Fruit fly (Drosophila melanogaster) whole organism: Measurements from ENCODE around the gene CG42693.
A peak's percentile ranks its signal among the peaks of the same experiment; 100 is the strongest.

ENCODE experiments used
- CG8478 ChIP-seq: fragments of >200 bp; optimal IDR thresholded peaks from 2 replicates; lab custom pipeline; 2018; ENCODE audit warnings: inconsistent platforms
- Dll ChIP-seq: fragments of >200 bp; optimal IDR thresholded peaks from 2 replicates; lab custom pipeline; 2017
- EcR ChIP-seq, 2 experiments: fragments of >200 bp; optimal IDR thresholded peaks; 2 replicates each; lab custom pipeline; 2017; ENCODE audit warnings: missing biosample characterization in 2 of 2, missing genetic modification characterization in 2 of 2, missing genetic modification reagents in 2 of 2
- pan ChIP-seq: fragments of >200 bp; optimal IDR thresholded peaks from 2 replicates; lab custom pipeline; 2017
- psq ChIP-seq: fragments of >200 bp; optimal IDR thresholded peaks from 2 replicates; lab custom pipeline; 2017
- usp ChIP-seq: fragments of >200 bp; optimal IDR thresholded peaks from 2 replicates; lab custom pipeline; 2017; ENCODE audit warnings: missing biosample characterization, missing genetic modification characterization, mixed read lengths

CG42693 gene

dm6 chr3R:31736776-31737175 is 28.6 kb upstream of the CG42693 start, which contains the start of the genes CstF50 and CG11563:
Gene CstF50 (minus strand): TSS chr3R:31736963.
Gene CG11563 (plus strand): TSS chr3R:31737035.
- TF ChIP-seq CG8478 (no peak), psq (lab: Kevin White, UChicago) (no peak), EcR (GFP tag; optimal IDR thresholded peaks at IDR 0.05; lab: Kevin White, UChicago) (no peak), usp (GFP tag; lab: Kevin White, UChicago) (no peak), pan (no peak), Dll (lab: Kevin White, UChicago) (no peak)

- TF ChIP-seq Dll (lab: Kevin White, UChicago) (no peak), usp (GFP tag; lab: Kevin White, UChicago) (no peak), pan (no peak), CG8478 (no peak), psq (lab: Kevin White, UChicago) (no peak), EcR (GFP tag; optimal IDR thresholded peaks at IDR 0.05; lab: Kevin White, UChicago) (no peak)
Observed at dm6 chr3R:31727773-31728172, 19.6 kb upstream of the CG42693 start.

DNA sequence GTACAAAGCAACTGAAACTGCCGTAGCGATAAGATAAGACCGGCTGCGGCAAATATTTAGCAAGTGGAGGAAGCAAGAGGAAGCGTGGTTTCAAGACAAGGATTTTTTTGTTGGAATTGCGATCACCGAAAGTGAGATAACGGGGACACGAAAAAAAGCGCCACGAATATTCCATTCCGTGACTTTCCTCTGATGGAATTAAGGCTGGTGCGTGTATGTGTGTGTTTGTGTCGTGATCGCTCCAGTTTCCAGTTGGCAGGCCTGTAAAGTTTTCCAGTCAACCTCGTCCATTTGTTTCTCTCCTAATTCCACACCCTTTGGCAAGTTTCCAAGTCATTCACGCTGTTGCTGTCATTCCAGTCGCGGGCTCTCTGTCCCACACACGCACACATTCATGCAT is 18.1 kb upstream of the CG42693 start:
- TF ChIP-seq CG8478 (no peak), EcR (GFP tag; optimal IDR thresholded peaks at IDR 0.05; lab: Kevin White, UChicago) (no peak), Dll (lab: Kevin White, UChicago) (no peak), pan (no peak), psq (lab: Kevin White, UChicago) (no peak), usp (GFP tag; lab: Kevin White, UChicago) (no peak)

DNA sequence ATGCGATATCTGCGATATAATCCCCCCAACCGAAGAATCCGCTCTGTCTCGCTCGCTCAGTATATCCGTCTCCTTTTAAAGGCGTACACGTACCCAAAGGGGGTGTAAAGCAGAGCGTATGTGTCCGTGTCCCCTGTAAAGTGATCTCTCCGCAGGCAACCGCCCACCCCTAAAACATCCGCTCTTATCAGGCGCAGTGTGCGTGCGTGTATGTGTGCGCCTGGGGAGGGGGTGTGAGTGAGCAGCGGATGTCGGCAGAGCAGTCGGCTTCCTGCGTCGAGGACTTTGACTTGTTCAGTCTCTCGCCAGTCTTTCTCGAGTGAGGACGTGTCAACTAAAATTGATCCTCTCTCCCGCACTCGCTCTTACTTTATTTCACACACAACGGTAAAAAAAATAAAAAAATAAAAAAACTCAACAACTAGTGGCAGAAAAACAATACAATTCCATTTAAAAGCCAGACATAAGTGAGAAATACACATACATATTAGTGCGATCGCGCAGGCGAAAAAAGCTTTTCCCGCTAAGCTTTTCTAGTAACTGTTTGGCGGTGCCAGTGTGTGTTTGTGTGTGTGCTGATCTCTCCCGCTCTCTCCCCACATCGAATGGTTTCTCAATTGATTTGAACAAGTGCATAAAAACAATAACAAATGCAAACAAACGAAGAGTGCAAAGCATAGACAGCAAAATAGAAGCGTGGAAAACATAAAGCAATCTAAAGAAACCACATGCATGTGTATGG is 17.5 kb upstream of the CG42693 start:
- TF ChIP-seq EcR (GFP tag; optimal IDR thresholded peaks at IDR 0.05; lab: Kevin White, UChicago), result no peak
- TF ChIP-seq Dll (lab: Kevin White, UChicago), result peak; percentile 32

DNA sequence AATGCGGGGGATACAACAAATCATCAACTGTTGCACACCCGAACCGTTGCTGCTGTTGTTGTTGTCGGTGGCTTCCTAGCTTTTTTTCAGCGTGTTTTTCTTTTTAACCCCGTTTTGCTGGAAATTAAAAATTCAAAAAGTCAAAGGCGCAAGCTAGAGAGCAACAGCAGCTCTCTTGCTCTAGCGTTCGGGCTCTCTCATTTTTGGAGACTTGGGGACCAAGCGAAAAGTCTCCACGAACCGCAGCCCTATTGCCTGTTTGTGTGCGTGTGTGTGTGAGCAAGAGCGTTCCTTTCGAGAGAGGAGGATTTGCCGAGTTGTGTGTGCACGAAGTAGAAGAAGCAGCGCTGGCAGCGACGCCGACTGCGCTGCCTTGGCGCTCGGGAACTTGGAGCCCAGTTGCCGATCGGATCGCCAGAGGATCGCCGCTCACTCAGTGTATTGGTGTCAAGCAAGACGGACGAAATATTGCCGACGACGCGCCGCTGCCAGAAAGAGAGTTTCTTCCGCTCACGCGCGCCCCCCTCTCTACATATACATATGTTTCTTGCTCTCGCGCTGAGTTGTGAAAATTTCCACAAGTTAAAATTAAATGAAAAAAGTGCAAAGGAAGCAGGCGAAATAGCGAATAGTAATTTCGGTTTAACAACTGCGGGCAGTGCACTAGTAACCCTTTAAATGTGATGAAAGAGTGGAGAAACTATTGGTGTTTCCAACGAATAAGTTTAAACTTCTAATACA is 16.6 kb upstream of the CG42693 start:
- TF ChIP-seq Dll (lab: Kevin White, UChicago) (peak; percentile 91), EcR (GFP tag; optimal IDR thresholded peaks at IDR 0.05; lab: Kevin White, UChicago) (peak in 1 of 2 experiments; percentile 52), psq (lab: Kevin White, UChicago) (no peak)

DNA sequence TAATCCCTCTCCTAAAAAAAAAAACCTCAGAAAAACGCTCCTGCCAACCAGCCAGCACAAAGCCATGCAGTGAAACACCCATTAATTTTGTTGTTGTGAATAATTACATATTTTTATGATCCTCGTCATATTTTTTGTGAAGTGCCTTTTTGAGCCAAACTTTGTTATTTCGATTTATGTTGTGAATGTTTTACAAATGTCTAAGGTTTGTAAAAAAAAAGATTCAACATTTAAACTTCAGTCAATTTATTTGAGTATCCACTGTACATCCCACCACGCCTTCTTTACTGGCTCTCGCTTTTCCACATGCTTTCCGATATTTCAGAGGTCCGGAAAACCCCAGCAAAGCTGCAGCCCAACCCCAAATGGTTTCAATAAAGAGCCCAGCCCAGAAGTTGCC is 16.0 kb upstream of the CG42693 start:
- TF ChIP-seq EcR (GFP tag; optimal IDR thresholded peaks at IDR 0.05; lab: Kevin White, UChicago), result no peak
- no peak for TF ChIP-seq psq (lab: Kevin White, UChicago)
- TF ChIP-seq Dll (lab: Kevin White, UChicago), result no peak
- no peak for TF ChIP-seq pan
- TF ChIP-seq usp (GFP tag; lab: Kevin White, UChicago), result no peak
- no peak for TF ChIP-seq CG8478

dm6 chr3R:31723206-31723933 is 15.2 kb upstream of the CG42693 start:
- no peak for TF ChIP-seq CG8478
- no peak for TF ChIP-seq Dll (lab: Kevin White, UChicago)
- no peak for TF ChIP-seq usp (GFP tag; lab: Kevin White, UChicago)
- TF ChIP-seq pan, result no peak
- no peak for TF ChIP-seq psq (lab: Kevin White, UChicago)

DNA sequence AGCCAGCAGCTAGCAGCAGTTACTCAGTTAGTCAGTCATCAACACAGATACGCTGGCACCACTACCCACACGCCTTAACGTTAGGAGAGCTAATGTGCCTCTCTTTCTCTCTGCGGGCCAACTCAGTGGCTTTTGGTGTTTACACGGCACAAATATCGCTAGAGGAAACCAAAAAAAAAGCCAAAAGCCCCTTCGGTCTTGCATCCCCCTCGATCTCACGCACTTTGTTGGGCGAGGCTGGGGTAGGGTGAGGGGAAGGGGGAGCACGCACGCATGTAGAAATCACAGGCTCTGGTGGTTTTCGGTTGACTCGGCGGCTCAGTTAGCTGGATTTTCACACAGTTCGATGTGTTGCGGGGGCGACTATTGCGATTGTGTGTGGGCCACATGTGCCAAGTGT is 13.8 kb upstream of the CG42693 start:
- TF ChIP-seq pan (no peak), usp (GFP tag; lab: Kevin White, UChicago) (no peak), Dll (lab: Kevin White, UChicago) (no peak), EcR (GFP tag; optimal IDR thresholded peaks at IDR 0.05; lab: Kevin White, UChicago) (no peak), psq (lab: Kevin White, UChicago) (no peak), CG8478 (no peak)

DNA sequence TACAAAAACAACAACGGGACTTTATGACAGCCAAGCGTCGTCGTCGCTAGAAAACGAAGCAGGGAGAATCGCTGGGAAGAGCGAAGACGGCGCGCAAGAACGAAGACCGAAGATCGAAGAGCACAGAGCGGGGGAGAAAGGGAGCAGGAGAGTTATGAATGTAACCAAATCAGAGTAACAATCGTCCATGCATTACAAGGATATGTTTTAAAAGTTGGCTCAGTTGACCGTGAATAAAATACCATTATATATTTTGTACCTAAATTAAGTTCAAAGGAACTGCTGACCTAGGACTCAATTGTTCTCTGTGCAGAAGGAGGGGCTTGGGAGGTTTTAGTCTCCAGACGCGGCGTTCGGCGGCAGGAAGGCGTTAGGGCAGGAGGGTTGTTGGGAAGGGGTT is 13.3 kb upstream of the CG42693 start:
- TF ChIP-seq usp (GFP tag; lab: Kevin White, UChicago) (no peak), pan (no peak), Dll (lab: Kevin White, UChicago) (no peak), EcR (GFP tag; optimal IDR thresholded peaks at IDR 0.05; lab: Kevin White, UChicago) (no peak), psq (lab: Kevin White, UChicago) (no peak), CG8478 (no peak)

DNA sequence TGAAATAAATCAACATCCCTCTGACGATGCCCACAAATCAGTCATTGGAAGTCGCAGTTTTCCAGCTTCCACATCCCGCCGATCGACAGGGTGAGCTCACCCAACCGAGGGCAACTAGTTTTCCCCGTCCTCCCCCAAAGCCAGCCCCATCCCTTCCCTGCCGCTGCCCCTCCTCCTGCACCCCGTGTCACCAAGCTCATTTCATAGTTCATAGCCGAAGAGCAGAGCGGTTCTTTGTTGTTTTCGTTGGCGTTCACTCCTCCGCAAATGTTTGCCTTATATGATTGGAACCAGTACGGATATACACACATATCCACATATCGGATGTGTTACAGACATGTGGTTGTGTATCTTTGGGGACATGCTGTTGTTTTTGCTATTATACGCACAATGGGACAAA is 12.0 kb upstream of the CG42693 start:
- no peak for TF ChIP-seq EcR (GFP tag; optimal IDR thresholded peaks at IDR 0.05; lab: Kevin White, UChicago)
- TF ChIP-seq Dll (lab: Kevin White, UChicago), result no peak
- TF ChIP-seq usp (GFP tag; lab: Kevin White, UChicago), result no peak
- no peak for TF ChIP-seq CG8478
- TF ChIP-seq pan, result no peak
- no peak for TF ChIP-seq psq (lab: Kevin White, UChicago)

DNA sequence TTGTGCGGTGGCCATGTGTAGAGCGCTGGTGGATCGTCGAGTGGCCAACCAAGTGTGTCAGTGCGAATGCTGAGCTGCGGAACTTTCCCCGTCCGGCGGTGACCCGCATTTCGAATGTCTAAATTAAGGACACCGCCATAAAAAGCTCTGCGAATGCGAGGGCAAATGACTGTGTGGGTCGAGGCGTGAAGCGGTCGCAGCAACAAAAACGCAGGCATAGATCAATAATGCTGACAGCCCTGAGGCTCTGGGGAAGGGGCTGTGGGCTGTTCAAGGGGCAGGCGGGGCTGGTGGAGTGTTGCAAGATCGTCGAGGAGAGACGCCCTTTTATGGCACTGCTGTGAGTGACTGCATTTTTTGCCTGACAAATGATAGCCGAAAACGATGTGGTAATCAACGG is 11.4 kb upstream of the CG42693 start:
- TF ChIP-seq Dll (lab: Kevin White, UChicago) (no peak), psq (lab: Kevin White, UChicago) (no peak), EcR (GFP tag; optimal IDR thresholded peaks at IDR 0.05; lab: Kevin White, UChicago) (no peak), CG8478 (no peak), usp (GFP tag; lab: Kevin White, UChicago) (no peak), pan (no peak)

DNA sequence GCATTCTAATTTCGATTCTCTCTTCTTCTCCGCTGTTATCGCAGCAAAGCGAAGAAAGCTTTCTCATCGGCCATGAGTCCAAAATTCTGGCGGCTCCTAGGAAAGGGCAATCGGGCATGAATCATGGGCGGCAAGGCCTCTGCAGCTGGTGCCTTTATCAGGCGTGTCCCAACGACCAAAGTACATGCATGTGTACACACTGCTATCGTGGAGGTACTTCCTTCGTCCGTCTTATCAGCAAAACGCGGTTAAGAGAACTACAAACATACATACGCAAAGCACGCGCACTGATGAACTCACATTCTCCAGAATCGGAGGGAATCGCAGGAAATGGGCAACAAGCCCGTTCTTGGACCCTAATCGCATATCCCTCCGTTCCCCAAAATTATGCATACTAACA is 10.8 kb upstream of the CG42693 start:
- TF ChIP-seq usp (GFP tag; lab: Kevin White, UChicago) (no peak), pan (no peak), CG8478 (no peak), psq (lab: Kevin White, UChicago) (no peak), Dll (lab: Kevin White, UChicago) (no peak), EcR (GFP tag; optimal IDR thresholded peaks at IDR 0.05; lab: Kevin White, UChicago) (no peak)
